Fruit fly (Drosophila melanogaster) whole organism, wandering third instar larva: ENCODE results near the gene CG31560.

Source experiments
- CG9705 ChIP-seq: fragments of 200-800 bp; sonication (Bioruptor generic); optimal IDR thresholded peaks from 2 replicates; lab custom pipeline; 2018; ENCODE audit warnings: missing biosample characterization, mild to moderate bottlenecking, missing genetic modification characterization
- Jra ChIP-seq: sonication (Bioruptor generic); optimal IDR thresholded peaks from 2 replicates; lab custom pipeline; 2016; ENCODE audit warnings: missing biosample characterization, missing genetic modification characterization
- br ChIP-seq: fragments of 200-800 bp; sonication (Bioruptor generic); optimal IDR thresholded peaks from 2 replicates; lab custom pipeline; 2016; ENCODE audit warnings: missing biosample characterization, missing genetic modification characterization
- ey ChIP-seq: fragments of 200-800 bp; sonication (Bioruptor generic); optimal IDR thresholded peaks from 2 replicates; lab custom pipeline; 2016; ENCODE audit warnings: missing biosample characterization, missing genetic modification characterization
- lola ChIP-seq: fragments of >200 bp; optimal IDR thresholded peaks from 2 replicates; lab custom pipeline; 2017; ENCODE audit warnings: missing biosample characterization, missing genetic modification characterization
- pan ChIP-seq: fragments of >200 bp; optimal IDR thresholded peaks from 2 replicates; lab custom pipeline; 2017
- sage ChIP-seq: fragments of 200-800 bp; sonication (Bioruptor generic); optimal IDR thresholded peaks from 2 replicates; lab custom pipeline; 2016; ENCODE audit warnings: missing biosample characterization, mild to moderate bottlenecking, missing genetic modification characterization

DNA sequence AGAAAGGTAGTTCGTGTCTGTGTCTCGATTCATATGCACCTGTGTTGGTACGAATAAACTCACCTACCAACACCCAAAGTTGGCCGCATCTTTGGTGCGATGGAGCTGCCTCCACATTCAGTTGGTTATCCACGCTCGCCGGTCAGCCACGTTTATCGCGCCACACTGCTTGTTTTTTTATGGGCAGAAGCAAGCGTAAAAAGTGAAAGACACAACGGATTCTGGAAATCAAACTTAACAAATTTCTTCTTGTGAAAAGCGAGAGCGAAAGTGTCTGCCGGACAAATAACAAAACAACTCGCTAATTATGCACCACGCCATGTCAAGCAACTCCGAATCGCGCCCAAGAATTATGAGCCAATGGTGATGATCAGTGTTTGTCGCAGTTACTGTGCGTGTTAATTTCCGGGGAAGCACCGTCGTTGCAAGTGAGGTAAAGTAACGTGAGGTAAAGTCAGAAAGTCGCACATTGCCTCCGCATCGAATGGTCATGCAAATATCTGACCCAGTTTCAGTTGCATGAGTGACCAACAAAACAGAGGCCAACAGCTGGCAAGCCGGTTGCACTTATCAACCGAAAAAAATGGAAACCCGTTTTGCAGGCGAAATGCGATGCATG is 2.0 kb downstream of the CG31560 start, which contains the start of gene Osi17:
- TF ChIP-seq CG9705 (GFP tag; lab: Kevin White, UChicago) = no peak
- no peak for TF ChIP-seq Jra (GFP tag; lab: Kevin White, UChicago)
- TF ChIP-seq pan (lab: Kevin White, UChicago) = no peak
- TF ChIP-seq br (GFP tag; lab: Kevin White, UChicago) = no peak
- no peak for TF ChIP-seq sage (GFP tag; lab: Kevin White, UChicago)
- TF ChIP-seq lola (GFP tag; lab: Kevin White, UChicago) = no peak
- TF ChIP-seq ey (GFP tag; lab: Kevin White, UChicago) = no peak
